Worm (Caenorhabditis elegans) whole organism, late embryonic: ENCODE data around the gene col-74.
A peak's percentile ranks its signal among the peaks of the same experiment; 100 is the strongest.

ENCODE experiments used
- C08G9.2 ChIP-seq: sonication (generic microtip); optimal IDR thresholded peaks from 2 replicates; lab custom pipeline; 2016; ENCODE audit warnings: mild to moderate bottlenecking, missing genetic modification characterization, moderate library complexity, missing compliant biosample characterization
- K02D7.2 ChIP-seq: sonication (generic microtip); optimal IDR thresholded peaks from 2 replicates; lab custom pipeline; 2017; ENCODE audit warnings: mild to moderate bottlenecking, missing genetic modification characterization, missing compliant biosample characterization
- K09A11.1 ChIP-seq: sonication (generic microtip); optimal IDR thresholded peaks from 2 replicates; lab custom pipeline; 2017; ENCODE audit warnings: antibody characterized with exemption, mild to moderate bottlenecking, missing genetic modification characterization, missing compliant biosample characterization; ENCODE audit not compliant: insufficient read depth
- Y22D7AL.16 ChIP-seq: sonication (generic microtip); optimal IDR thresholded peaks from 2 replicates; lab custom pipeline; 2016; ENCODE audit warnings: missing genetic modification characterization, missing compliant biosample characterization
- ceh-14 ChIP-seq: sonication (generic microtip); optimal IDR thresholded peaks from 2 replicates; lab custom pipeline; 2016; ENCODE audit warnings: missing genotype, missing genetic modification characterization, missing compliant biosample characterization
- ceh-24 ChIP-seq: sonication (generic microtip); optimal IDR thresholded peaks from 2 replicates; lab custom pipeline; 2016; ENCODE audit warnings: mild to moderate bottlenecking, missing genetic modification characterization, missing compliant biosample characterization
- ceh-30 ChIP-seq: fragments of 150-350 bp; optimal IDR thresholded peaks from 2 replicates; lab custom pipeline; 2014; ENCODE audit warnings: missing biosample characterization, missing genetic modification characterization
- ceh-31 ChIP-seq: sonication (generic microtip); optimal IDR thresholded peaks from 2 replicates; lab custom pipeline; 2016; ENCODE audit warnings: missing genetic modification characterization, missing compliant biosample characterization
- ceh-34 ChIP-seq: sonication (generic microtip); optimal IDR thresholded peaks from 2 replicates; lab custom pipeline; 2016; ENCODE audit warnings: mild to moderate bottlenecking, missing genetic modification characterization, missing compliant biosample characterization
- ceh-45 ChIP-seq: fragments of 200-800 bp; sonication (Bioruptor generic); IDR thresholded peaks from 2 replicates; pipeline ENCODE4 v1.3.6; 2022; ENCODE audit warnings: missing genetic modification reagents, missing genetic modification characterization, missing compliant biosample characterization
- ceh-6 ChIP-seq: fragments of 200-800 bp; sonication (Bioruptor generic); optimal IDR thresholded peaks from 2 replicates; lab custom pipeline; 2018; ENCODE audit warnings: mild to moderate bottlenecking, missing genetic modification characterization, missing compliant biosample characterization
- ceh-9 ChIP-seq: sonication (generic microtip); optimal IDR thresholded peaks from 2 replicates; lab custom pipeline; 2016; ENCODE audit warnings: mild to moderate bottlenecking, missing genetic modification characterization, inconsistent platforms, missing compliant biosample characterization
- dve-1 ChIP-seq: sonication (generic microtip); optimal IDR thresholded peaks from 2 replicates; lab custom pipeline; 2017; ENCODE audit warnings: antibody characterized with exemption, mild to moderate bottlenecking, missing genetic modification characterization, missing compliant biosample characterization
- elt-4 ChIP-seq: sonication (generic microtip); optimal IDR thresholded peaks from 2 replicates; lab custom pipeline; 2016; ENCODE audit warnings: missing genetic modification characterization, missing compliant biosample characterization
- ets-4 ChIP-seq: sonication (generic microtip); optimal IDR thresholded peaks from 2 replicates; lab custom pipeline; 2016; ENCODE audit warnings: missing genetic modification characterization, missing compliant biosample characterization
- eyg-1 ChIP-seq: sonication (generic microtip); optimal IDR thresholded peaks from 2 replicates; lab custom pipeline; 2016; ENCODE audit warnings: missing genotype, missing genetic modification characterization, missing compliant biosample characterization
- fax-1 ChIP-seq: sonication (generic microtip); optimal IDR thresholded peaks from 2 replicates; lab custom pipeline; 2016; ENCODE audit warnings: missing genotype, missing genetic modification characterization, missing compliant biosample characterization
- fkh-6 ChIP-seq: sonication (generic microtip); optimal IDR thresholded peaks from 2 replicates; lab custom pipeline; 2016; ENCODE audit warnings: missing genetic modification characterization, missing compliant biosample characterization
- hlh-15 ChIP-seq: sonication (generic microtip); optimal IDR thresholded peaks from 2 replicates; lab custom pipeline; 2016; ENCODE audit warnings: missing genetic modification characterization, missing compliant biosample characterization
- hlh-30 ChIP-seq: sonication (generic microtip); optimal IDR thresholded peaks from 2 replicates; lab custom pipeline; 2017; ENCODE audit warnings: antibody characterized with exemption, missing genetic modification characterization, missing compliant biosample characterization; ENCODE audit not compliant: insufficient read depth
- hlh-6 ChIP-seq: sonication (generic microtip); optimal IDR thresholded peaks from 2 replicates; lab custom pipeline; 2016; ENCODE audit warnings: missing genotype, missing genetic modification characterization, missing compliant biosample characterization
- lin-11 ChIP-seq: fragments of 200-800 bp; sonication (Bioruptor generic); optimal IDR thresholded peaks from 2 replicates; lab custom pipeline; 2018; ENCODE audit warnings: mild to moderate bottlenecking, missing genetic modification characterization, missing compliant biosample characterization
- madf-2 ChIP-seq: sonication (generic microtip); optimal IDR thresholded peaks from 2 replicates; lab custom pipeline; 2017; ENCODE audit warnings: missing genetic modification characterization, missing compliant biosample characterization
- mec-3 ChIP-seq: sonication (generic microtip); optimal IDR thresholded peaks from 2 replicates; lab custom pipeline; 2016; ENCODE audit warnings: borderline replicate concordance, missing genetic modification characterization, missing compliant biosample characterization
- nfya-1 ChIP-seq: sonication (generic microtip); optimal IDR thresholded peaks from 2 replicates; lab custom pipeline; 2017; ENCODE audit warnings: missing genetic modification characterization, mild to moderate bottlenecking, missing compliant biosample characterization, antibody characterized with exemption, moderate library complexity
- nhr-11 ChIP-seq: fragments of 150-350 bp; optimal IDR thresholded peaks from 2 replicates; lab custom pipeline; 2014; ENCODE audit warnings: missing biosample characterization, missing genetic modification characterization
- nhr-232 ChIP-seq: sonication (generic microtip); optimal IDR thresholded peaks from 2 replicates; lab custom pipeline; 2016; ENCODE audit warnings: missing genetic modification characterization, missing compliant biosample characterization
- odd-2 ChIP-seq: sonication (generic microtip); optimal IDR thresholded peaks from 2 replicates; lab custom pipeline; 2017; ENCODE audit warnings: antibody characterized with exemption, mild to moderate bottlenecking, missing genetic modification characterization, missing compliant biosample characterization
- pag-3 ChIP-seq: sonication (generic microtip); optimal IDR thresholded peaks from 2 replicates; lab custom pipeline; 2016; ENCODE audit warnings: missing compliant biosample characterization, missing genetic modification characterization, borderline replicate concordance
- pat-9 ChIP-seq: fragments of 200-800 bp; sonication (Bioruptor generic); optimal IDR thresholded peaks from 2 replicates; lab custom pipeline; 2018; ENCODE audit warnings: mild to moderate bottlenecking, missing genetic modification characterization, moderate library complexity, missing compliant biosample characterization
- pha-2 ChIP-seq: sonication (generic microtip); optimal IDR thresholded peaks from 2 replicates; lab custom pipeline; 2017; ENCODE audit warnings: mild to moderate bottlenecking, missing genetic modification characterization, missing compliant biosample characterization
- pros-1 ChIP-seq: fragments of 150-350 bp; optimal IDR thresholded peaks from 2 replicates; lab custom pipeline; 2014; ENCODE audit warnings: missing biosample characterization, missing genetic modification reagents, missing genetic modification characterization
- ref-2 ChIP-seq: sonication (generic microtip); optimal IDR thresholded peaks from 2 replicates; lab custom pipeline; 2016; ENCODE audit warnings: missing genetic modification characterization, missing compliant biosample characterization
- rnt-1 ChIP-seq: sonication (generic microtip); optimal IDR thresholded peaks from 2 replicates; lab custom pipeline; 2016; ENCODE audit warnings: missing genetic modification characterization, missing compliant biosample characterization
- sox-2 ChIP-seq: fragments of 200-800 bp; sonication (Bioruptor generic); IDR thresholded peaks from 2 replicates; pipeline ENCODE4 v1.3.6; 2022; ENCODE audit warnings: missing genetic modification reagents, missing genetic modification characterization, missing compliant biosample characterization
- sox-4 ChIP-seq: sonication (generic microtip); optimal IDR thresholded peaks from 2 replicates; lab custom pipeline; 2017; ENCODE audit warnings: mild to moderate bottlenecking, missing genetic modification characterization, inconsistent platforms, missing compliant biosample characterization
- ttx-3 ChIP-seq: sonication (generic microtip); optimal IDR thresholded peaks from 2 replicates; lab custom pipeline; 2016; ENCODE audit warnings: missing genetic modification reagents, missing genetic modification characterization, missing compliant biosample characterization
- unc-3 ChIP-seq, 2 experiments: fragments of 200-800 bp in 1 of 2; sonication (Bioruptor generic) in 1 of 2; sonication (generic microtip) in 1 of 2; conservative IDR thresholded peaks in 1 of 2; optimal IDR thresholded peaks in 1 of 2; 2 replicates each; pipeline versions ENCODE4 v1.3.6 to Lab custom; 2016 to 2022; ENCODE audit warnings: missing compliant biosample characterization in 2 of 2, missing genetic modification characterization in 2 of 2, missing genetic modification reagents in 1 of 2
- unc-42 ChIP-seq: sonication (generic microtip); optimal IDR thresholded peaks from 2 replicates; lab custom pipeline; 2016; ENCODE audit warnings: missing genotype, missing genetic modification characterization, missing compliant biosample characterization
- unc-86 ChIP-seq: sonication (generic microtip); optimal IDR thresholded peaks from 2 replicates; lab custom pipeline; 2016; ENCODE audit warnings: missing genetic modification characterization, missing compliant biosample characterization

The col-74 gene

DNA sequence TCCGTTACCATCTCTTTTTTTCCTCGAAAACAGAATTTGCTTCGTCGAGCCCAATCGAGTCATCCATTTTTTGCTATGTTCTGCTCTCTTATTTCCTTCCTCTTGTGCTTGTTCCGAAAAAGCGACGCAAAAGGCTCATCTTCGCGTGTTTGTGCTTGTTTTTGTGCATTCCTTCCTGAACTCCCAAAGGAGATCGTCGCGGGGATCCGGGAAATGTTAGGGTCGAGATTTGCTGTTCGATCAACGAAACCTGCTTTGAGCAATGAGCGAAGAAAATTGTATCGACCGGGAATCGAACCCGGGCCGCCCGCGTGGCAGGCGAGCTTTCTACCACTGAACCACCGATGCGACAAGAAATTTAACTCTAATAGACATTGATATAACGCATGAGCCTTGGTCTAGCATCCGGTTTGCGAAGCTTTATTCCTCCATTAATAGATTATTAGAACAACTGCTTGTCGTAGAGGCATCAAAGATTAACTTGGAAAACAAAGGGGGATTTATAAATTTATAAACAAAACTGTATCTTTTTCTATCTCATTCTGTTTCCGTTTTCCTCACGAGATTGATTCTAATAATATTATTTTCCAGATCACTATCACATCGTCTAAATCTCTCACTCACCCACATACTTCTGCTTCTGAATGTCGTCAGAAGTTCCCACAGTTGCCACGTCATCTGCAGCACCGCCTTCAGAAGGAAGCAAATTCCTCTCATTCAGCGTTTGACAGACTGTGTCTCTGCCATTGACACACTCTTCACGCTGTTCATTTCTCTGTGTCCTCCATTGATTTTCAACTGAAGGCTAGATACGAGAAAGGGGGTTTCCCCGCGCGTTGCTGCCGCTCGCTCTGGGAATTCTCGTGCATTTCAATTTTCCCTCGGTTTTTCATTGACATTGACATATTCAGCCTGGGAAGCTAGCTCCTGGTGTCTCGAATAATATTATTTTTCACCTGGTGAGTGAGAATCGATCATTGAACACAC, 47.9 kb upstream of the col-74 start, which contains the start of gene K05F1.6 (continued):
- TF ChIP-seq K02D7.2 (tag; lab: Kevin White, UChicago) (peak; percentile 77), mec-3 (tag; lab: Kevin White, UChicago) (no peak), pha-2 (tag; lab: Kevin White, UChicago) (peak; percentile 48), lin-11 (peak; percentile 29), unc-86 (no peak), ceh-31 (tag; lab: Kevin White, UChicago) (peak; percentile 44), unc-3 (GFP tag; conservative IDR thresholded peaks at IDR 0.05; lab: Robert Waterston, UW) (no peak; the same call in 1 of the 2 replicates), unc-3 (tag; optimal IDR thresholded peaks at IDR 0.05; lab: Kevin White, UChicago) (peak; percentile 9), pat-9 (tag; lab: Kevin White, UChicago) (peak; percentile 42), C08G9.2 (tag; lab: Kevin White, UChicago) (peak; percentile 54), ceh-24 (tag; lab: Kevin White, UChicago) (peak; percentile 17), fax-1 (no peak), unc-42 (tag; lab: Kevin White, UChicago) (no peak), ceh-45 (GFP tag; lab: Robert Waterston, UW) (peak; percentile 65; the same call in 1 of the 2 replicates), pros-1 (no peak), elt-4 (tag; lab: Kevin White, UChicago) (no peak), ceh-6 (peak; percentile 44), sox-4 (tag; lab: Kevin White, UChicago) (peak; percentile 67), nhr-232 (peak; percentile 49), madf-2 (no peak), eyg-1 (no peak), odd-2 (tag; lab: Kevin White, UChicago) (peak; percentile 2), Y22D7AL.16 (peak; percentile 53), hlh-6 (tag; lab: Kevin White, UChicago) (peak; percentile 68), hlh-15 (tag; lab: Kevin White, UChicago) (peak; percentile 17), hlh-30 (tag; lab: Kevin White, UChicago) (no peak)

DNA sequence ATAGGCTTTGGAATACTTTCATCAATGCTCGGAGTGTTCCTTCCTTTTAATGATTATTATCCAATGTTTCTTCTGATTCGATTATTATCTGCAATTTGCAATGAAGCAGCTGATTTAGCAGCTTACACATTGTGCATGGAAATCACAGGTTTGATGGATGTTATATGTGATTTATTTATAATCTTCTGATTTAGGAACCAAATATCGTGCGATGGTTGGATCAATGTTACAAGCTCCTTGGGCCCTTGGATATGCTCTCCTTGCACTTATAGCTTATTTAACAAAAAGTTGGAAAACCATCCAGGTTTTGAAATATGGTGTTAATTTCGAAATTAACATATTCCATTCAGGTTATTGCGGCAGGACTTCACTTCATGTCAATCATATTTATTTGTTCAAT, 44.7 kb upstream of the col-74 start:
- no peak for TF ChIP-seq ttx-3
- TF ChIP-seq pag-3: no peak
- TF ChIP-seq ceh-24 (tag; lab: Kevin White, UChicago): no peak
- no peak for TF ChIP-seq nfya-1 (tag; lab: Kevin White, UChicago)
- TF ChIP-seq K09A11.1: no peak
- TF ChIP-seq ceh-30 (tag; lab: Kevin White, UChicago): no peak
- no peak for TF ChIP-seq ceh-6
- TF ChIP-seq fkh-6 (tag; lab: Kevin White, UChicago): no peak
- no peak for TF ChIP-seq dve-1
- TF ChIP-seq unc-86: no peak
- TF ChIP-seq eyg-1: no peak
- TF ChIP-seq hlh-6 (tag; lab: Kevin White, UChicago): no peak
- TF ChIP-seq nhr-232: no peak
- no peak for TF ChIP-seq ceh-14 (tag; lab: Kevin White, UChicago)
- no peak for TF ChIP-seq ets-4

DNA sequence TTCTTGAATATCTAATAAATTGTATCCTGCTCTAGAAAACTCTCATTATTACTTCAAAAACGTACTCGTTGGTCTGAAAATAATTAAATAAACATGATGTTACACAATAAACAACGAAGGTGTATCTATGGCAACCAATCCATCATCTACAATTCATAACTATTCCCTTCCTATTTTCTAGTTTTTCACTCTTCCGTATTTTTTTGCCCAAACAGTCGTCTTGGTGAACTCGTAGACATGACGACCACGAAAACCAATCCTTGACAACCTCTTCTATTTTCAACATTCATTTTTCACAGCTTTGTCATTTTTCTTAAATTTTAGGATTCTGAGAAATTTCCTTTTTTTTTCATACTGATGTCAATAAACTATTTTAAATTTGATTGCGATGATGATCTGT, 41.4 kb upstream of the col-74 start, which contains the start of gene K05F1.13:
K05F1.13 (plus strand) TSS at position 301 of the 400 bp plus-strand sequence.
- TF ChIP-seq ceh-9 (tag; lab: Kevin White, UChicago) (no peak), nhr-11 (tag; lab: Kevin White, UChicago) (no peak), sox-2 (no peak), rnt-1 (tag; lab: Kevin White, UChicago) (no peak), ref-2 (tag; lab: Kevin White, UChicago) (no peak), ceh-34 (no peak), pag-3 (no peak), fkh-6 (tag; lab: Kevin White, UChicago) (no peak)
